Worm (Caenorhabditis elegans) whole organism, mixed stage, embryonic: ENCODE data around the gene sptf-2.

Source experiments
- sptf-1 ChIP-seq: sonication (generic microtip); optimal IDR thresholded peaks from 2 replicates; lab custom pipeline; 2017; ENCODE audit warnings: mild to moderate bottlenecking, missing genetic modification characterization, moderate library complexity, missing compliant biosample characterization
- unc-120 ChIP-seq: sonication (generic microtip); optimal IDR thresholded peaks from 2 replicates; lab custom pipeline; 2017; ENCODE audit warnings: missing genetic modification characterization, missing compliant biosample characterization; ENCODE audit not compliant: poor library complexity, severe bottlenecking
- ztf-11 ChIP-seq: fragments of 150-350 bp; optimal IDR thresholded peaks from 2 replicates; lab custom pipeline; 2014; ENCODE audit warnings: missing biosample characterization, missing genetic modification characterization

ce11 chrII:8643627-8644356, 18.5 kb downstream of the sptf-2 start:
- TF ChIP-seq sptf-1 (tag; lab: Kevin White, UChicago) (no peak), ztf-11 (no peak), unc-120 (tag; lab: Kevin White, UChicago) (no peak)
